Worm (Caenorhabditis elegans) whole organism, L4/young adult: ENCODE results near the gene R13H4.7.

Source experiments
- W03F9.2 ChIP-seq: fragments of 150-350 bp; optimal IDR thresholded peaks from 2 replicates; lab custom pipeline; 2014; ENCODE audit warnings: missing biosample characterization, missing genetic modification characterization
- him-1 ChIP-seq: sonication (generic microtip); optimal IDR thresholded peaks from 2 replicates; lab custom pipeline; 2016; ENCODE audit warnings: missing genotype, missing genetic modification reagents, missing genetic modification characterization, missing compliant biosample characterization

DNA sequence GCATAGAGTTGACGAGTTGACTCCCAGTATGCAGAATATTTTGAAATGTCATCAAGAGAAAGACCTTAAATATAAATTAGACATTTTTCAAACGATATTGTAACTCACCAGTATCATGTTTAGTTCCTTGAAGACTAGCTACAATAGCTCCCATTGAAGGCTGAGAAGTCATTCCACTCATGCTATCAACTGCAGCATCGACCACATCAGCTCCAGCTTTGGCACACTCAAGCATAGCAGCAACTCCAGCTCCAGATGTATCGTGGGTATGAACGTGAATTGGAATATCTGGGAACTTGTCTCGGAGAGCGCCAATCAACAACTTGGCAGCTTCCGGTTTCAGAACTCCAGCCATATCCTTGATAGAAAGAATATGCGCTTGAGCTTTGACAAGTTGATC lies 48.6 kb downstream of the R13H4.7 start:
- TF ChIP-seq W03F9.2 = no peak
- no peak for TF ChIP-seq him-1
